Fruit fly (Drosophila melanogaster) whole organism, embryonic: ENCODE measurements around the gene CG33346.

Source experiments
- Ada2b ChIP-seq: fragments of 200-800 bp; sonication (Bioruptor generic); IDR thresholded peaks from 2 replicates; pipeline ENCODE4 v1.3.6; 2022; ENCODE audit warnings: missing biosample characterization, missing genetic modification characterization
- Blimp-1 ChIP-seq: fragments of 200-800 bp; sonication (Bioruptor generic); optimal IDR thresholded peaks from 3 replicates; lab custom pipeline; 2018; ENCODE audit warnings: missing biosample characterization, missing genetic modification characterization, mild to moderate bottlenecking, moderate library complexity, missing genetic modification reagents
- CG10209 ChIP-seq: fragments of 200-800 bp; sonication (Bioruptor generic); optimal IDR thresholded peaks from 3 replicates; lab custom pipeline; 2017; ENCODE audit warnings: missing biosample characterization, mild to moderate bottlenecking, missing genetic modification characterization, missing genetic modification reagents
- CG10979 ChIP-seq: fragments of 200-800 bp; sonication (Bioruptor generic); optimal IDR thresholded peaks from 2 replicates; lab custom pipeline; 2018; ENCODE audit warnings: missing biosample characterization, mild to moderate bottlenecking, missing genetic modification characterization, moderate library complexity
- CG12155 ChIP-seq: fragments of 200-800 bp; sonication (Bioruptor generic); optimal IDR thresholded peaks from 3 replicates; lab custom pipeline; 2016; ENCODE audit warnings: missing biosample characterization, missing genetic modification characterization
- CG12769 ChIP-seq: fragments of 200-800 bp; sonication (Bioruptor generic); optimal IDR thresholded peaks from 2 replicates; lab custom pipeline; 2019; ENCODE audit warnings: missing biosample characterization, mild to moderate bottlenecking, missing genetic modification characterization, moderate library complexity
- CG13296 ChIP-seq: fragments of 200-800 bp; sonication (Bioruptor generic); optimal IDR thresholded peaks from 3 replicates; lab custom pipeline; 2018; ENCODE audit warnings: missing biosample characterization, mild to moderate bottlenecking, missing genetic modification characterization
- CG13424 ChIP-seq: fragments of 200-800 bp; sonication (Bioruptor generic); optimal IDR thresholded peaks from 2 replicates; lab custom pipeline; 2019; ENCODE audit warnings: missing biosample characterization, mild to moderate bottlenecking, missing genetic modification characterization, moderate library complexity
- CG16813 ChIP-seq: fragments of 200-800 bp; sonication (Bioruptor generic); IDR thresholded peaks from 3 replicates; pipeline ENCODE4 v1.3.6; 2022; ENCODE audit warnings: missing biosample characterization, missing genetic modification characterization; ENCODE audit not compliant: partially characterized antibody
- CG16863 ChIP-seq: fragments of 200-800 bp; sonication (Bioruptor generic); optimal IDR thresholded peaks from 3 replicates; lab custom pipeline; 2016; ENCODE audit warnings: missing biosample characterization, missing genetic modification characterization
- CG30020 ChIP-seq: fragments of 200-800 bp; optimal IDR thresholded peaks from 2 replicates; lab custom pipeline; 2019; ENCODE audit warnings: missing biosample characterization, mild to moderate bottlenecking, missing genetic modification characterization, moderate library complexity
- CG31388 ChIP-seq: fragments of 200-800 bp; sonication (Bioruptor generic); optimal IDR thresholded peaks from 2 replicates; lab custom pipeline; 2016; ENCODE audit warnings: missing biosample characterization, missing genetic modification characterization
- CG3838 ChIP-seq: fragments of 200-800 bp; sonication (Bioruptor generic); optimal IDR thresholded peaks from 3 replicates; lab custom pipeline; 2016; ENCODE audit warnings: missing biosample characterization, missing genetic modification characterization
- CG7372 ChIP-seq: fragments of 200-800 bp; sonication (Bioruptor generic); IDR thresholded peaks from 2 replicates; pipeline ENCODE4 v1.3.6; 2022; ENCODE audit warnings: missing biosample characterization, missing genetic modification characterization
- CG7987 ChIP-seq: fragments of 200-800 bp; sonication (Bioruptor generic); optimal IDR thresholded peaks from 2 replicates; lab custom pipeline; 2018; ENCODE audit warnings: missing biosample characterization, mild to moderate bottlenecking, missing genetic modification characterization, moderate library complexity
- CG9932 ChIP-seq: fragments of 200-800 bp; sonication (Bioruptor generic); IDR thresholded peaks from 2 replicates; pipeline ENCODE4 v1.3.6; 2022; ENCODE audit warnings: missing biosample characterization, missing genetic modification characterization
- CHES-1-like ChIP-seq: fragments of 200-800 bp; sonication (Bioruptor generic); optimal IDR thresholded peaks from 2 replicates; lab custom pipeline; 2016; ENCODE audit warnings: missing biosample characterization, missing genetic modification characterization
- CoRest ChIP-seq: fragments of 200-800 bp; sonication (Bioruptor generic); optimal IDR thresholded peaks from 3 replicates; lab custom pipeline; 2018; ENCODE audit warnings: missing biosample characterization, mild to moderate bottlenecking, missing genetic modification characterization, moderate library complexity
- CrebB ChIP-seq: fragments of 200-800 bp; sonication (Bioruptor generic); optimal IDR thresholded peaks from 3 replicates; lab custom pipeline; 2018; ENCODE audit warnings: missing biosample characterization, mild to moderate bottlenecking, missing genetic modification characterization
- Dad ChIP-seq: fragments of 200-800 bp; sonication (Bioruptor generic); optimal IDR thresholded peaks from 3 replicates; lab custom pipeline; 2016; ENCODE audit warnings: missing biosample characterization, missing genetic modification characterization
- Eip74EF ChIP-seq, 2 experiments: fragments of 200-800 bp in 1 of 2; fragments of >200 bp in 1 of 2; sonication (Bioruptor generic) in 1 of 2; optimal IDR thresholded peaks; 2 replicates each; lab custom pipeline; 2017 to 2019; ENCODE audit warnings: missing biosample characterization in 2 of 2, missing genetic modification characterization in 2 of 2, mild to moderate bottlenecking in 1 of 2, moderate library complexity in 1 of 2
- Ets65A ChIP-seq: fragments of 200-800 bp; sonication (Bioruptor generic); peaks from one replicate; lab custom pipeline; 2016; ENCODE audit warnings: missing biosample characterization, missing genetic modification characterization
- H2.0 ChIP-seq: fragments of 200-800 bp; sonication (Bioruptor generic); IDR thresholded peaks from 2 replicates; pipeline ENCODE4 v1.3.6; 2022; ENCODE audit warnings: missing biosample characterization, missing genetic modification characterization
- HLH54F ChIP-seq: fragments of 200-800 bp; sonication (Bioruptor generic); optimal IDR thresholded peaks from 3 replicates; lab custom pipeline; 2016; ENCODE audit warnings: missing biosample characterization, missing genetic modification characterization
- Hmr ChIP-seq: fragments of 200-800 bp; sonication (Bioruptor generic); optimal IDR thresholded peaks from 3 replicates; lab custom pipeline; 2017; ENCODE audit warnings: mild to moderate bottlenecking, missing biosample characterization, missing genetic modification reagents, missing genetic modification characterization
- Kr ChIP-seq: fragments of 200-800 bp; sonication (Bioruptor generic); optimal IDR thresholded peaks from 2 replicates; lab custom pipeline; 2017; ENCODE audit warnings: missing biosample characterization, mild to moderate bottlenecking, missing genetic modification characterization
- Med ChIP-seq: fragments of 200-800 bp; sonication (Bioruptor generic); peaks from one replicate; lab custom pipeline; 2016; ENCODE audit warnings: missing biosample characterization, missing genetic modification characterization, mild to moderate bottlenecking, inconsistent platforms, moderate library complexity
- NC2α ChIP-seq: fragments of 200-800 bp; sonication (Bioruptor generic); optimal IDR thresholded peaks from 2 replicates; lab custom pipeline; 2016; ENCODE audit warnings: missing biosample characterization, missing genetic modification characterization
- NK7.1 ChIP-seq: fragments of 200-800 bp; sonication (Bioruptor generic); optimal IDR thresholded peaks from 3 replicates; lab custom pipeline; 2016; ENCODE audit warnings: missing biosample characterization, missing genetic modification characterization
- Rfx ChIP-seq: fragments of 200-800 bp; sonication (Bioruptor generic); IDR thresholded peaks from 2 replicates; pipeline ENCODE4 v1.3.6; 2022; ENCODE audit warnings: missing biosample characterization, missing genetic modification characterization
- Sox100B ChIP-seq: fragments of 200-800 bp; sonication (Bioruptor generic); optimal IDR thresholded peaks from 3 replicates; lab custom pipeline; 2018; ENCODE audit warnings: missing biosample characterization, mild to moderate bottlenecking, missing genetic modification characterization
- Sry-β ChIP-seq: fragments of 200-800 bp; sonication (Bioruptor generic); optimal IDR thresholded peaks from 2 replicates; lab custom pipeline; 2018; ENCODE audit warnings: missing biosample characterization, mild to moderate bottlenecking, missing genetic modification characterization, moderate library complexity
- Sry-δ ChIP-seq: fragments of 200-800 bp; sonication (Bioruptor generic); optimal IDR thresholded peaks from 2 replicates; lab custom pipeline; 2016; ENCODE audit warnings: missing biosample characterization, missing genetic modification characterization
- Xbp1 ChIP-seq: fragments of 200-800 bp; sonication (Bioruptor generic); optimal IDR thresholded peaks from 3 replicates; lab custom pipeline; 2016; ENCODE audit warnings: missing biosample characterization, mild to moderate bottlenecking, missing genetic modification characterization
- bsh ChIP-seq, 2 experiments: fragments of 200-800 bp; sonication (Bioruptor generic); optimal IDR thresholded peaks; 2 replicates each; lab custom pipeline; 2017 to 2018; ENCODE audit warnings: mild to moderate bottlenecking in 2 of 2, missing biosample characterization in 2 of 2, missing genetic modification characterization in 2 of 2, moderate library complexity in 1 of 2
- caup ChIP-seq: fragments of 200-800 bp; sonication (Bioruptor generic); optimal IDR thresholded peaks from 3 replicates; lab custom pipeline; 2017; ENCODE audit warnings: missing biosample characterization, mild to moderate bottlenecking, missing genetic modification characterization, moderate library complexity; ENCODE audit not compliant: severe bottlenecking
- ci ChIP-seq: fragments of 200-800 bp; sonication (Bioruptor generic); IDR thresholded peaks from 3 replicates; pipeline ENCODE4 v1.3.6; 2022; ENCODE audit warnings: missing biosample characterization, missing genetic modification characterization
- corto ChIP-seq: fragments of 200-800 bp; sonication (Bioruptor generic); optimal IDR thresholded peaks from 2 replicates; lab custom pipeline; 2016; ENCODE audit warnings: missing biosample characterization, mild to moderate bottlenecking, missing genetic modification characterization, moderate library complexity
- dan ChIP-seq: fragments of 200-800 bp; sonication (Bioruptor generic); IDR thresholded peaks from 2 replicates; pipeline ENCODE4 v1.3.6; 2022; ENCODE audit warnings: missing biosample characterization, missing genetic modification characterization
- dmrt11E ChIP-seq: fragments of 200-800 bp; sonication (Bioruptor generic); optimal IDR thresholded peaks from 3 replicates; lab custom pipeline; 2018; ENCODE audit warnings: missing biosample characterization, mild to moderate bottlenecking, missing genetic modification characterization, moderate library complexity
- fru ChIP-seq: fragments of >200 bp; optimal IDR thresholded peaks from 2 replicates; lab custom pipeline; 2017
- gem ChIP-seq: fragments of 200-800 bp; sonication (Bioruptor generic); optimal IDR thresholded peaks from 2 replicates; lab custom pipeline; 2019; ENCODE audit warnings: missing biosample characterization, mild to moderate bottlenecking, missing genetic modification characterization, moderate library complexity
- gsb ChIP-seq: fragments of 200-800 bp; sonication (Bioruptor generic); IDR thresholded peaks from 2 replicates; pipeline ENCODE4 v1.3.6; 2022; ENCODE audit warnings: missing biosample characterization, missing genetic modification characterization
- hbn ChIP-seq: fragments of 200-800 bp; sonication (Bioruptor generic); IDR thresholded peaks from 2 replicates; pipeline ENCODE4 v1.3.6; 2022; ENCODE audit warnings: missing biosample characterization, missing genetic modification characterization; ENCODE audit not compliant: partially characterized antibody
- lmd ChIP-seq: fragments of 200-800 bp; sonication (Bioruptor generic); IDR thresholded peaks from 2 replicates; pipeline ENCODE4 v1.3.6; 2022; ENCODE audit warnings: missing biosample characterization, missing genetic modification characterization
- luna ChIP-seq: fragments of 200-800 bp; sonication (Bioruptor generic); optimal IDR thresholded peaks from 2 replicates; lab custom pipeline; 2016; ENCODE audit warnings: missing biosample characterization, missing genetic modification characterization
- nmo ChIP-seq: fragments of 200-800 bp; sonication (Bioruptor generic); optimal IDR thresholded peaks from 2 replicates; lab custom pipeline; 2018; ENCODE audit warnings: missing biosample characterization, mild to moderate bottlenecking, missing genetic modification characterization, moderate library complexity
- phol ChIP-seq: fragments of 200-800 bp; sonication (Bioruptor generic); optimal IDR thresholded peaks from 3 replicates; lab custom pipeline; 2018; ENCODE audit warnings: missing biosample characterization, mild to moderate bottlenecking, missing genetic modification characterization, moderate library complexity
- sens-2 ChIP-seq: fragments of 200-800 bp; sonication (Bioruptor generic); IDR thresholded peaks from 2 replicates; pipeline ENCODE4 v1.3.6; 2022; ENCODE audit warnings: missing biosample characterization, missing genetic modification characterization
- tgo ChIP-seq: fragments of 200-800 bp; sonication (Bioruptor generic); IDR thresholded peaks from 3 replicates; pipeline ENCODE4 v1.3.6; 2022; ENCODE audit warnings: missing biosample characterization, missing genetic modification characterization
- unpg ChIP-seq: fragments of 200-800 bp; sonication (Bioruptor generic); optimal IDR thresholded peaks from 3 replicates; lab custom pipeline; 2018; ENCODE audit warnings: missing biosample characterization, mild to moderate bottlenecking, missing genetic modification characterization, moderate library complexity
- usp ChIP-seq: fragments of >200 bp; optimal IDR thresholded peaks from 2 replicates; lab custom pipeline; 2017; ENCODE audit warnings: missing biosample characterization, missing genetic modification characterization

Gene CG33346

DNA sequence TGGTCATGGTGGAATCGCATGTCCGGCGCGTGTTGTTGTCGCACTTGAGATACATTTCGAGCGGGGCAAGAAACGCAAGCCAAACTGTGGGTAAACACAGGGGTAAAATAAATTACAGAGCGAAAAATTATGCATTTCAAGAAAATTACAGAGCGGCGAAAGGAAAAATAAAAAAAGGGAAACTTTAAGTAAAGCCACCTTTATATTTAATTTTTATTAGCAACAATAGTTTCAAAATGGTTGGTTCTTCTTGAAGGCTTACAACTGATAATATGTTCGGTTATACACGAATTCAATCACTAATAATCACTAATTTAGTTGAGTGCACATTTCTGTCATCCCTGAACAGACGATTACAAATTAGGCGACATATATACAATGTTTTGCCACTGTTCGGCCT, 45.5 kb upstream of the CG33346 start (continued):
- TF ChIP-seq gem, result peak; percentile 57
- no peak for TF ChIP-seq hbn (GFP tag; lab: Robert Waterston, UW)
- no peak for TF ChIP-seq Kr (GFP tag; lab: Kevin White, UChicago)
- peak; percentile 33 for TF ChIP-seq nmo (GFP tag; lab: Kevin White, UChicago)
- TF ChIP-seq NK7.1 (GFP tag; lab: Kevin White, UChicago), result no peak
- peak; percentile 39 for TF ChIP-seq CG13424 (tag; lab: Kevin White, UChicago)
- TF ChIP-seq CG16863 (GFP tag; lab: Kevin White, UChicago), result no peak
- TF ChIP-seq Ada2b (GFP tag; lab: Robert Waterston, UW), result no peak
- no peak for TF ChIP-seq CG31388 (GFP tag; lab: Kevin White, UChicago)
- TF ChIP-seq dmrt11E (tag; lab: Kevin White, UChicago), result peak; percentile 20
- peak; percentile 68 for TF ChIP-seq Med (GFP tag; lab: Kevin White, UChicago)
- TF ChIP-seq caup (GFP tag; lab: Kevin White, UChicago), result no peak
- no peak for TF ChIP-seq dan
- peak in 1 of 2 experiments; percentile 33 for TF ChIP-seq bsh (GFP tag; optimal IDR thresholded peaks at IDR 0.05; lab: Kevin White, UChicago)
- no peak for TF ChIP-seq CG7372 (GFP tag; lab: Robert Waterston, UW)
- TF ChIP-seq CG7987 (GFP tag; lab: Kevin White, UChicago), result no peak
- no peak for TF ChIP-seq NC2α
- peak; percentile 22 for TF ChIP-seq CG10979 (tag; lab: Kevin White, UChicago)
- peak; percentile 43 for TF ChIP-seq phol
- no peak for TF ChIP-seq CG9932
- TF ChIP-seq usp (GFP tag; lab: Kevin White, UChicago), result no peak
- TF ChIP-seq Eip74EF (GFP tag; optimal IDR thresholded peaks at IDR 0.05; lab: Kevin White, UChicago), result no peak
- TF ChIP-seq CG12155 (GFP tag; lab: Kevin White, UChicago), result no peak
- TF ChIP-seq H2.0 (GFP tag; lab: Robert Waterston, UW), result no peak
- TF ChIP-seq CrebB (tag; lab: Kevin White, UChicago), result no peak
- peak; percentile 5 for TF ChIP-seq CoRest (tag; lab: Kevin White, UChicago)
- no peak for TF ChIP-seq tgo (GFP tag; lab: Robert Waterston, UW)
- TF ChIP-seq Dad (GFP tag; lab: Kevin White, UChicago), result no peak
- TF ChIP-seq Sox100B (GFP tag; lab: Kevin White, UChicago), result no peak
- TF ChIP-seq Rfx (GFP tag; lab: Robert Waterston, UW), result no peak
- no peak for TF ChIP-seq corto (GFP tag; lab: Kevin White, UChicago)
- TF ChIP-seq Hmr (GFP tag; lab: Kevin White, UChicago), result no peak
- peak; percentile 32 for TF ChIP-seq unpg
- TF ChIP-seq CG16813 (GFP tag; lab: Robert Waterston, UW), result no peak
- no peak for TF ChIP-seq luna (GFP tag; lab: Kevin White, UChicago)
- TF ChIP-seq CG30020 (tag; lab: Kevin White, UChicago), result no peak
- TF ChIP-seq Sry-δ (GFP tag; lab: Kevin White, UChicago), result no peak
- no peak for TF ChIP-seq HLH54F (GFP tag; lab: Kevin White, UChicago)
- no peak for TF ChIP-seq ci (GFP tag; lab: Robert Waterston, UW)
- TF ChIP-seq Sry-β (GFP tag; lab: Kevin White, UChicago), result no peak
- peak; percentile 12 for TF ChIP-seq CG10209
- no peak for TF ChIP-seq sens-2 (GFP tag; lab: Robert Waterston, UW)
- TF ChIP-seq fru (lab: Kevin White, UChicago), result no peak
- TF ChIP-seq lmd (GFP tag; lab: Robert Waterston, UW), result no peak
- TF ChIP-seq Ets65A (GFP tag; lab: Kevin White, UChicago), result peak; percentile 23
- TF ChIP-seq CHES-1-like (GFP tag; lab: Kevin White, UChicago), result no peak
- TF ChIP-seq Blimp-1, result peak; percentile 38
- no peak for TF ChIP-seq CG12769 (tag; lab: Kevin White, UChicago)
- no peak for TF ChIP-seq gsb (GFP tag; lab: Robert Waterston, UW)
- peak; percentile 18 for TF ChIP-seq Xbp1 (GFP tag; lab: Kevin White, UChicago)
- TF ChIP-seq CG3838 (GFP tag; lab: Kevin White, UChicago), result no peak
- TF ChIP-seq CG13296, result no peak
